Worm (Caenorhabditis elegans): ENCODE data around the gene F02A9.7.

F02A9.7 gene

DNA sequence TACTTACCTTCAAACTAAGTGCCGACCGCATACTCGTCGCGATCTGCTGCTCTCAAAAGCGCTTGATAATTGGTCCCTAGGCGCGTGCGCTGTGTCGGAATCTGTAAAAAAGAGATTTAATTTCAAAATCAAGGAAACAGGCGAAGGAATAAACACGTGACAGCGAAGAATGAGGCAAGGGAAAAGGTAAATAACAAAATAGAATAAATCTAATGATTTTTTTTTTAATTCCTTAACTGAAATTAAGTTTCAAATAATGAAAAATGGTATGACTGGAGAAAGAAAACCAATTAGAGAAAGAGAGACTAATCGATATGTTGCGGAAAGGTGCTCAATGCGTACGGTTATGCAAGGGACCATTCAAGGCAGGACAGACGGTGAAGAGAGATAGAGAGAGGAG, 33.7 kb upstream of the F02A9.7 start, which contains the start of gene cya-1:
TSS of gene cya-1 (minus strand) at position 101 of the 400 bp plus-strand sequence.
- TF ChIP-seq snpc-1.2 (GFP tag; IDR thresholded peaks at IDR 0.05) (no peak), spr-3 (GFP tag; optimal IDR thresholded peaks at IDR 0.05) (no peak), ZK546.5 (tag; optimal IDR thresholded peaks at IDR 0.05) (no peak), ceh-28 (tag; optimal IDR thresholded peaks at IDR 0.05) (no peak), ctbp-1 (GFP tag; IDR thresholded peaks at IDR 0.05) (no peak), lin-38 (GFP tag; IDR thresholded peaks at IDR 0.05) (no peak), unc-62 (GFP tag; optimal IDR thresholded peaks at IDR 0.05 in 1 of 2) (no peak), unc-62 (tag; optimal IDR thresholded peaks at IDR 0.05) (no peak), Y48G9A.11 (GFP tag; IDR thresholded peaks at IDR 0.05) (no peak), F37D6.2 (tag; optimal IDR thresholded peaks at IDR 0.05) (no peak), madf-5 (GFP tag; IDR thresholded peaks at IDR 0.05) (no peak), arid-1 (GFP tag; conservative IDR thresholded peaks at IDR 0.05) (no peak), Y5F2A.4 (GFP tag; optimal IDR thresholded peaks at IDR 0.05) (no peak), nhr-41 (GFP tag; IDR thresholded peaks at IDR 0.05) (no peak), mxl-2 (GFP tag; conservative IDR thresholded peaks at IDR 0.05) (no peak)

DNA sequence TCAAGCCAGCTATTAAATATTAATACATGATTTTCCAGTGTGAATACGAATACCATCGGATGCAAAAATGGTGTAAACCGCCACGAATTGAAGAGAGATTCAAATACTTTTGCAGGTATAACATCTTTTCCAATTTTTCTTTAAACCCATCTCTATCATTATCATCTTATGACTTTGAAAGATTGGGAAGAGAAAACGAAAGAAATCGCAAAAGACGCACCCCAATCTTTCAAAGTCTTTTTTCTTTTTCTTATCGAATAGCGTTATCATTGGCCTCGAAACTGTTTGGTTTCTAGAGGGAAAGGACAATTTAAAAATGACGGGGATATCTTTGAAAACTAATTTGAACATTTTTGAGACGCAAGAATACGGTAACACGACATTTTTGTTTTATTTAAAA, 30.2 kb upstream of the F02A9.7 start:
- peak; percentile 9 for TF ChIP-seq hlh-30 (tag; optimal IDR thresholded peaks at IDR 0.05; ENCODE audit: insufficient read depth)
- TF ChIP-seq nhr-42 (GFP tag; IDR thresholded peaks at IDR 0.05) = no peak
- TF ChIP-seq dve-1 (tag; optimal IDR thresholded peaks at IDR 0.05; ENCODE audit: insufficient read depth) = peak; percentile 15

DNA sequence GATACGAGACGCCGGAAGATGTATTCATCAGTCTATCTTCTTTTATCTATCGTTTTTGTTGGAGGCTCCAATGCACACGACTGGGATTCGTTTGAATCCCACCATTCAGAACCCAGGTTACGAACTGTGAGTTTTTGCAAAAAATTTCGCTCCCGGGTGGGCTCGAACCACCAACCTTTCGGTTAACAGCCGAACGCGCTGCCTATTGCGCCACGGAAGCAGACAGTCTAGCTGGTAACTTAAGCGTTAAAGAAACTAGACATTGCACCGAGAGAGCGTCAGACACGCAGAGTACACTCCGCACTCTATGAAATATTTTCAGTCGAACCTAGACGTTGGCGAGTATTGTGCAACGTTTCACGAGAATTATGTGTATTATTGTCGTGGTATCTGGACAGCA, 28.6 kb upstream of the F02A9.7 start:
- peak; percentile 82 for TF ChIP-seq Y48G9A.11 (GFP tag; IDR thresholded peaks at IDR 0.05)
- no peak for TF ChIP-seq zfp-2 (tag; optimal IDR thresholded peaks at IDR 0.05)
- peak; percentile 94 for TF ChIP-seq aha-1 (tag)
- TF ChIP-seq pqm-1 (tag; optimal IDR thresholded peaks at IDR 0.05) = no peak
- peak; percentile 75 for TF ChIP-seq F26F4.8 (GFP tag; conservative IDR thresholded peaks at IDR 0.05)
- TF ChIP-seq daf-8 (GFP tag; IDR thresholded peaks at IDR 0.05) = no peak
- TF ChIP-seq D1046.2 (GFP tag; IDR thresholded peaks at IDR 0.05) = peak; percentile 76
- TF ChIP-seq lsy-2 (tag; optimal IDR thresholded peaks at IDR 0.05) = no peak
- no peak for TF ChIP-seq dve-1 (tag; optimal IDR thresholded peaks at IDR 0.05; ENCODE audit: insufficient read depth)
- peak in 1 of 2 experiments; percentile 59 for TF ChIP-seq daf-16 (GFP tag; optimal IDR thresholded peaks at IDR 0.05)
- TF ChIP-seq daf-16 (tag; optimal IDR thresholded peaks at IDR 0.05) = no peak
- TF ChIP-seq nhr-25 (tag; optimal IDR thresholded peaks at IDR 0.05; ENCODE audit: borderline replicate concordance, insufficient read depth) = no peak
- no peak for TF ChIP-seq nhr-42 (GFP tag; IDR thresholded peaks at IDR 0.05)
- 0 out of 2 replicates have a peak, but pooled peaks have one; percentile 44 for TF ChIP-seq nhr-41 (GFP tag; IDR thresholded peaks at IDR 0.05)
- TF ChIP-seq mdt-29 (GFP tag; IDR thresholded peaks at IDR 0.05) = peak; percentile 54
- TF ChIP-seq mes-2 (tag; optimal IDR thresholded peaks at IDR 0.05; ENCODE audit: poor library complexity, severe bottlenecking) = peak; percentile 73
- no peak for TF ChIP-seq jun-1 (tag; optimal IDR thresholded peaks at IDR 0.05)
- TF ChIP-seq ZK337.2 (GFP tag; IDR thresholded peaks at IDR 0.05) = no peak
- TF ChIP-seq lir-3 (tag; optimal IDR thresholded peaks at IDR 0.05) = no peak
- TF ChIP-seq dmd-6 (GFP tag; IDR thresholded peaks at IDR 0.05) = peak; percentile 59
- peak; percentile 74 for TF ChIP-seq dmd-8 (GFP tag; IDR thresholded peaks at IDR 0.05)
- TF ChIP-seq R02D3.7 (tag; optimal IDR thresholded peaks at IDR 0.05) = no peak
- no peak for TF ChIP-seq pha-4 (GFP tag; IDR thresholded peaks at IDR 0.05)
- TF ChIP-seq pha-4 (tag; optimal IDR thresholded peaks at IDR 0.05) = no peak
- no peak for TF ChIP-seq zfp-3 (GFP tag; conservative IDR thresholded peaks at IDR 0.05)
- TF ChIP-seq nhr-10 (tag; optimal IDR thresholded peaks at IDR 0.05) = no peak
- peak; percentile 26 for TF ChIP-seq Y5F2A.4 (GFP tag; optimal IDR thresholded peaks at IDR 0.05)
- no peak for TF ChIP-seq aly-2 (tag; optimal IDR thresholded peaks at IDR 0.05)
- peak; percentile 73 for TF ChIP-seq tra-1 (GFP tag; IDR thresholded peaks at IDR 0.05)
- no peak for TF ChIP-seq lin-39 (tag; optimal IDR thresholded peaks at IDR 0.05)
- no peak for TF ChIP-seq unc-39 (tag; optimal IDR thresholded peaks at IDR 0.05)
- no peak for TF ChIP-seq ztf-7 (tag; optimal IDR thresholded peaks at IDR 0.05)
- TF ChIP-seq Y105C5A.15 (GFP tag; IDR thresholded peaks at IDR 0.05) = peak; percentile 77; the same call in 1 of the 2 replicates
- TF ChIP-seq dmd-9 (GFP tag; IDR thresholded peaks at IDR 0.05) = peak; percentile 67
- TF ChIP-seq sdz-12 (GFP tag; optimal IDR thresholded peaks at IDR 0.05) = no peak
- peak; percentile 17 for TF ChIP-seq nhr-28 (tag; optimal IDR thresholded peaks at IDR 0.05)
